Worm (Caenorhabditis elegans) whole organism, L1 larva: ENCODE measurements around the gene duxl-1.

ENCODE experiments used
- C04F5.9 ChIP-seq: sonication (generic microtip); optimal IDR thresholded peaks from 2 replicates; lab custom pipeline; 2016; ENCODE audit warnings: missing genetic modification characterization, missing compliant biosample characterization
- Y116A8C.19 ChIP-seq: sonication (generic microtip); optimal IDR thresholded peaks from 2 replicates; lab custom pipeline; 2016; ENCODE audit warnings: missing compliant biosample characterization, missing genetic modification characterization, borderline replicate concordance
- aha-1 ChIP-seq: fragments of 150-350 bp; optimal IDR thresholded peaks from 2 replicates; lab custom pipeline; 2014; ENCODE audit warnings: missing biosample characterization, missing genetic modification characterization
- alr-1 ChIP-seq: fragments of 200-800 bp; sonication (Bioruptor generic); optimal IDR thresholded peaks from 2 replicates; lab custom pipeline; 2018; ENCODE audit warnings: borderline replicate concordance, mild to moderate bottlenecking, missing genetic modification characterization, missing compliant biosample characterization
- aly-2 ChIP-seq: fragments of 150-350 bp; optimal IDR thresholded peaks from 2 replicates; lab custom pipeline; 2014; ENCODE audit warnings: missing biosample characterization, missing genetic modification characterization
- ceh-8 ChIP-seq: fragments of 200-800 bp; sonication (Bioruptor generic); optimal IDR thresholded peaks from 2 replicates; lab custom pipeline; 2018; ENCODE audit warnings: mild to moderate bottlenecking, missing genetic modification characterization, moderate library complexity, missing compliant biosample characterization
- ceh-88 ChIP-seq: fragments of 200-800 bp; sonication (Bioruptor generic); IDR thresholded peaks from 2 replicates; pipeline ENCODE4 v1.3.6; 2022; ENCODE audit warnings: missing genetic modification characterization, missing compliant biosample characterization
- ceh-90 ChIP-seq: sonication (generic microtip); optimal IDR thresholded peaks from 2 replicates; lab custom pipeline; 2016; ENCODE audit warnings: missing genetic modification characterization, missing compliant biosample characterization
- efl-1 ChIP-seq, 4 experiments: fragments of 150-350 bp; optimal IDR thresholded peaks in 3 of 4; peaks in 1 of 4; 1 replicate in 1 of 4; 2 replicates in 3 of 4; lab custom pipeline; 2014; ENCODE audit warnings: missing biosample characterization in 2 of 4, missing genetic modification characterization in 2 of 4, missing genetic modification reagents in 2 of 4
- egl-27 ChIP-seq, 2 experiments: fragments of 150-350 bp in 1 of 2; sonication (generic microtip); optimal IDR thresholded peaks; 3 replicates each; lab custom pipeline; 2017 to 2018; ENCODE audit warnings: missing biosample characterization in 2 of 2, missing genetic modification characterization in 2 of 2, missing genetic modification reagents in 2 of 2
- elt-2 ChIP-seq: sonication (generic microtip); optimal IDR thresholded peaks from 2 replicates; lab custom pipeline; 2016; ENCODE audit warnings: missing genetic modification characterization, mild to moderate bottlenecking, inconsistent platforms, missing compliant biosample characterization, missing genetic modification reagents
- elt-3 ChIP-seq, 6 experiments: fragments of 150-350 bp in 1 of 6; sonication (generic microtip); optimal IDR thresholded peaks; 2 replicates each; lab custom pipeline; 2017 to 2018; ENCODE audit warnings: missing biosample characterization in 6 of 6, missing genetic modification characterization in 6 of 6, inconsistent platforms in 1 of 6
- fkh-10 ChIP-seq: sonication (generic microtip); optimal IDR thresholded peaks from 2 replicates; lab custom pipeline; 2017; ENCODE audit warnings: missing biosample characterization, missing genetic modification reagents, missing genetic modification characterization
- hlh-4 ChIP-seq: sonication (generic microtip); optimal IDR thresholded peaks from 2 replicates; lab custom pipeline; 2016; ENCODE audit warnings: mild to moderate bottlenecking, missing genetic modification characterization, missing compliant biosample characterization
- hpl-2 ChIP-seq: fragments of 150-350 bp; optimal IDR thresholded peaks from 2 replicates; lab custom pipeline; 2014; ENCODE audit warnings: missing biosample characterization, missing genetic modification reagents, missing genetic modification characterization
- isw-1 ChIP-seq: fragments of 200-800 bp; sonication (Bioruptor generic); IDR thresholded peaks from 2 replicates; pipeline ENCODE4 v1.3.6; 2022; ENCODE audit warnings: missing genetic modification characterization, missing compliant biosample characterization
- lin-15B ChIP-seq: fragments of 150-350 bp; sonication (generic microtip); optimal IDR thresholded peaks from 3 replicates; lab custom pipeline; 2014; ENCODE audit warnings: missing biosample characterization, missing genetic modification characterization
- lin-39 ChIP-seq: fragments of 150-350 bp; optimal IDR thresholded peaks from 2 replicates; lab custom pipeline; 2014; ENCODE audit warnings: missing biosample characterization, missing genetic modification reagents, missing genetic modification characterization
- lir-3 ChIP-seq: sonication (generic microtip); optimal IDR thresholded peaks from 2 replicates; lab custom pipeline; 2016; ENCODE audit warnings: mild to moderate bottlenecking, missing genetic modification characterization, moderate library complexity, missing compliant biosample characterization; ENCODE audit not compliant: poor library complexity
- lsy-2 ChIP-seq, 2 experiments: fragments of 150-350 bp; optimal IDR thresholded peaks; 2 replicates each; lab custom pipeline; 2014; ENCODE audit warnings: missing biosample characterization in 2 of 2, missing genetic modification characterization in 2 of 2
- mab-9 ChIP-seq: fragments of 200-800 bp; sonication (Bioruptor generic); IDR thresholded peaks from 2 replicates; pipeline ENCODE4 v1.3.6; 2022; ENCODE audit warnings: missing genetic modification reagents, missing genetic modification characterization, missing compliant biosample characterization
- mep-1 ChIP-seq: fragments of 150-350 bp; optimal IDR thresholded peaks from 2 replicates; lab custom pipeline; 2014; ENCODE audit warnings: missing biosample characterization, missing genetic modification characterization
- nhr-11 ChIP-seq: fragments of 150-350 bp; optimal IDR thresholded peaks from 2 replicates; lab custom pipeline; 2014; ENCODE audit warnings: missing biosample characterization, missing genetic modification characterization
- nhr-19 ChIP-seq: fragments of 200-800 bp; sonication (Bioruptor generic); conservative IDR thresholded peaks from 2 replicates; pipeline ENCODE4 v1.3.6; 2022; ENCODE audit warnings: missing genetic modification characterization, missing compliant biosample characterization
- nhr-20 ChIP-seq: sonication (generic microtip); optimal IDR thresholded peaks from 2 replicates; lab custom pipeline; 2016; ENCODE audit warnings: mild to moderate bottlenecking, missing genetic modification characterization, missing compliant biosample characterization
- nhr-237 ChIP-seq: fragments of 150-350 bp; optimal IDR thresholded peaks from 2 replicates; lab custom pipeline; 2014; ENCODE audit warnings: missing biosample characterization, missing genetic modification characterization
- nhr-47 ChIP-seq: sonication (generic microtip); optimal IDR thresholded peaks from 2 replicates; lab custom pipeline; 2016; ENCODE audit warnings: mild to moderate bottlenecking, missing genetic modification characterization, moderate library complexity, missing compliant biosample characterization
- nhr-71 ChIP-seq: sonication (generic microtip); optimal IDR thresholded peaks from 2 replicates; lab custom pipeline; 2016; ENCODE audit warnings: mild to moderate bottlenecking, missing genetic modification characterization, moderate library complexity, missing compliant biosample characterization
- nhr-76 ChIP-seq: sonication (generic microtip); optimal IDR thresholded peaks from 2 replicates; lab custom pipeline; 2017; ENCODE audit warnings: missing biosample characterization, missing genetic modification characterization
- nhr-84 ChIP-seq: sonication (generic microtip); optimal IDR thresholded peaks from 2 replicates; lab custom pipeline; 2017; ENCODE audit warnings: missing biosample characterization, missing genetic modification characterization
- nhr-90 ChIP-seq: sonication (generic microtip); optimal IDR thresholded peaks from 2 replicates; lab custom pipeline; 2016; ENCODE audit warnings: mild to moderate bottlenecking, missing genetic modification characterization, missing compliant biosample characterization; ENCODE audit not compliant: poor library complexity
- pqm-1 ChIP-seq: sonication (generic microtip); optimal IDR thresholded peaks from 3 replicates; lab custom pipeline; 2017; ENCODE audit warnings: missing biosample characterization, missing genetic modification characterization
- rnt-1 ChIP-seq: sonication (generic microtip); optimal IDR thresholded peaks from 2 replicates; lab custom pipeline; 2016; ENCODE audit warnings: mild to moderate bottlenecking, missing genetic modification characterization, moderate library complexity, missing compliant biosample characterization
- skn-1 ChIP-seq: fragments of 150-350 bp; optimal IDR thresholded peaks from 2 replicates; lab custom pipeline; 2014; ENCODE audit warnings: missing biosample characterization, missing genetic modification characterization
- snpc-4 ChIP-seq: fragments of 150-350 bp; optimal IDR thresholded peaks from 2 replicates; lab custom pipeline; 2014; ENCODE audit warnings: missing biosample characterization, missing genetic modification characterization
- snu-23 ChIP-seq: sonication (generic microtip); optimal IDR thresholded peaks from 2 replicates; lab custom pipeline; 2016; ENCODE audit warnings: missing genetic modification characterization, missing compliant biosample characterization
- sptf-1 ChIP-seq: fragments of 150-350 bp; optimal IDR thresholded peaks from 2 replicates; lab custom pipeline; 2014; ENCODE audit warnings: missing biosample characterization, missing genetic modification characterization
- swsn-7 ChIP-seq: sonication (generic microtip); optimal IDR thresholded peaks from 2 replicates; lab custom pipeline; 2016; ENCODE audit warnings: missing genetic modification characterization, missing compliant biosample characterization
- tbx-2 ChIP-seq: sonication (generic microtip); optimal IDR thresholded peaks from 2 replicates; lab custom pipeline; 2016; ENCODE audit warnings: missing genetic modification characterization, missing compliant biosample characterization
- tlp-1 ChIP-seq: fragments of 150-350 bp; optimal IDR thresholded peaks from 2 replicates; lab custom pipeline; 2014; ENCODE audit warnings: missing biosample characterization, missing genetic modification characterization
- unc-130 ChIP-seq: fragments of 150-350 bp; optimal IDR thresholded peaks from 2 replicates; lab custom pipeline; 2017; ENCODE audit warnings: missing biosample characterization, missing genetic modification characterization, inconsistent platforms
- unc-86 ChIP-seq: sonication (generic microtip); optimal IDR thresholded peaks from 2 replicates; lab custom pipeline; 2016; ENCODE audit warnings: missing genetic modification characterization, missing compliant biosample characterization
- zag-1 ChIP-seq: fragments of 150-350 bp; optimal IDR thresholded peaks from 2 replicates; lab custom pipeline; 2014; ENCODE audit warnings: missing biosample characterization, missing genetic modification characterization
- zip-4 ChIP-seq: fragments of 200-800 bp; sonication (Bioruptor generic); optimal IDR thresholded peaks from 2 replicates; lab custom pipeline; 2018; ENCODE audit warnings: mild to moderate bottlenecking, missing genetic modification characterization, moderate library complexity, missing compliant biosample characterization
- ztf-4 ChIP-seq: fragments of 150-350 bp; optimal IDR thresholded peaks from 2 replicates; lab custom pipeline; 2014; ENCODE audit warnings: missing biosample characterization, missing genetic modification characterization

The duxl-1 gene

DNA sequence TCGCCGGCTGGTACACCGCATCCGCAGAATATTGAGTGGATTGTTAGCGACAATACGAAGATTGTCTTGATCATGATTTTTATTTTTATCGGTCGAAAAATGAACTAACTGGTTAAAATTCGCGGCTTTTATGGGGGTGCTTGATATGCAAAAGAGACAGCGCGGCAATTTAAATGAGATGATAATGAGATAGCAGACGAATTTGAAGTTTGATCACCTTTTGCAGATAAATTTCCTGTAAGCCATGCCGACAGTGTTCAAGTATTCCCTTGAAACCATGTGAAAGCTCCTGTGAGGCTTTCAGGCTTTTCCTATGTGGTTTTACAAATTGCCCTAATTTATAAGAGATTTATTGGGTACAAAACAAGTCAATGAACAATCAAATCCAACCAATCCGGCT is 17.3 kb upstream of the duxl-1 start, which contains the start of gene ZC204.17:
TSS of gene ZC204.17 (minus strand) at position 101 of the 400 bp plus-strand sequence.
- TF ChIP-seq nhr-237 (tag; lab: Kevin White, UChicago), result no peak

- no peak for TF ChIP-seq tlp-1 (tag; lab: Kevin White, UChicago)
- no peak for TF ChIP-seq nhr-90 (tag; lab: Kevin White, UChicago)
- TF ChIP-seq snu-23 (GFP tag; lab: Kevin White, UChicago), result no peak
- TF ChIP-seq tbx-2 (tag; lab: Kevin White, UChicago), result no peak
- no peak for TF ChIP-seq zip-4 (GFP tag; lab: Kevin White, UChicago)
- TF ChIP-seq ceh-90 (tag; lab: Kevin White, UChicago), result no peak
- TF ChIP-seq alr-1 (tag; lab: Kevin White, UChicago), result no peak
- no peak for TF ChIP-seq swsn-7
- TF ChIP-seq nhr-47 (tag; lab: Kevin White, UChicago), result no peak
- no peak for TF ChIP-seq fkh-10
- TF ChIP-seq efl-1 (optimal IDR thresholded peaks at IDR 0.05; lab: Kevin White, UChicago), result no peak
- TF ChIP-seq efl-1 (GFP tag; optimal IDR thresholded peaks at IDR 0.05 in 1 of 2; lab: Kevin White, UChicago), result no peak
- no peak for TF ChIP-seq isw-1
- TF ChIP-seq elt-2 (tag; lab: Kevin White, UChicago), result no peak
- TF ChIP-seq hpl-2 (GFP tag; lab: Kevin White, UChicago), result no peak
- no peak for TF ChIP-seq mab-9
- no peak for TF ChIP-seq nhr-76 (tag; lab: Kevin White, UChicago)
- TF ChIP-seq ceh-8 (GFP tag; lab: Kevin White, UChicago), result no peak
- no peak for TF ChIP-seq lsy-2 (tag; optimal IDR thresholded peaks at IDR 0.05; lab: Kevin White, UChicago)
- TF ChIP-seq hlh-4, result no peak
- TF ChIP-seq nhr-19 (GFP tag; lab: Robert Waterston, UW), result no peak
These were observed 14.7 kb upstream of the duxl-1 start, which contains the start of gene fbxb-21 for ce11 chrII:1648768-1649167. TSS of gene fbxb-21 (minus strand) at chrII:1648868.

- TF ChIP-seq nhr-11 (tag; lab: Kevin White, UChicago), result no peak
- no peak for TF ChIP-seq ceh-88 (GFP tag; lab: Robert Waterston, UW)
- no peak for TF ChIP-seq hlh-4
- no peak for TF ChIP-seq snpc-4 (tag; lab: Kevin White, UChicago)
- no peak for TF ChIP-seq pqm-1 (tag; lab: Kevin White, UChicago)
- no peak for TF ChIP-seq lin-39 (tag; lab: Kevin White, UChicago)
- no peak for TF ChIP-seq aly-2 (tag; lab: Kevin White, UChicago)
- no peak for TF ChIP-seq elt-3 (tag; optimal IDR thresholded peaks at IDR 0.05; lab: Kevin White, UChicago)
- no peak for TF ChIP-seq zag-1 (tag; lab: Kevin White, UChicago)
- TF ChIP-seq aha-1 (tag; lab: Kevin White, UChicago), result no peak
- TF ChIP-seq egl-27 (tag; optimal IDR thresholded peaks at IDR 0.05; lab: Kevin White, UChicago), result no peak
- no peak for TF ChIP-seq mep-1 (tag; lab: Kevin White, UChicago)
- no peak for TF ChIP-seq ztf-4
- TF ChIP-seq Y116A8C.19, result no peak
- TF ChIP-seq tbx-2 (tag; lab: Kevin White, UChicago), result no peak
- no peak for TF ChIP-seq lsy-2 (tag; optimal IDR thresholded peaks at IDR 0.05; lab: Kevin White, UChicago)
- no peak for TF ChIP-seq lir-3
- no peak for TF ChIP-seq nhr-71 (tag; lab: Kevin White, UChicago)
These were observed 13.0 kb upstream of the duxl-1 start, which contains the start of gene fbxb-20 for ce11 chrII:1650502-1650901. TSS of gene fbxb-20 (minus strand) at chrII:1650602.

DNA sequence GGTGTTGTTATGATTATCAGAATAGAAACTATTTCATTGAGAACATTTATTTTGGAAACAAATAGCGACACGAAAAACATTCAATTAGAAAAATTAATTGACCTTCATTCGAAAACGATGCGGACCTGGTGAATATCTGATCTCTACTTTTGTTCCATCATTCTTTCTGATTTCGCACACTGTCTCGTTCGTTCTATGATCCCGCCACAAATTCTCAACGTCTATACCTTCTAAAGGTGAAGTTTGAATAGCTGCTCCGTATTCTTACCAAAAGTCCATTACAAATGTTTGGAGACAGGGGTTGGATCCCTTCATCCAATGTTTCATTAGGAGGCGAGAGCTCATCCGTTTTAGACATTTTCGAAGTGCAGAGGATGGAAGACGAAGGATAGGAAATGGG is 11.7 kb upstream of the duxl-1 start, which contains the start of gene fbxb-16:
TSS of gene fbxb-16 (minus strand) at position 101 of the 400 bp plus-strand sequence.
- TF ChIP-seq ceh-90 (tag; lab: Kevin White, UChicago) (no peak), aly-2 (tag; lab: Kevin White, UChicago) (no peak), nhr-84 (no peak), lin-15B (tag; lab: Kevin White, UChicago) (no peak), sptf-1 (tag; lab: Kevin White, UChicago) (no peak), C04F5.9 (tag; lab: Kevin White, UChicago) (no peak), rnt-1 (tag; lab: Kevin White, UChicago) (no peak), nhr-237 (tag; lab: Kevin White, UChicago) (no peak), skn-1 (tag; lab: Kevin White, UChicago) (no peak), unc-86 (no peak), nhr-20 (tag; lab: Kevin White, UChicago) (no peak), nhr-90 (tag; lab: Kevin White, UChicago) (no peak), hlh-4 (no peak), nhr-47 (tag; lab: Kevin White, UChicago) (no peak), tbx-2 (tag; lab: Kevin White, UChicago) (no peak), unc-130 (no peak)
